Worm (Caenorhabditis elegans) whole organism, L3 larva: Measurements from ENCODE around the gene flh-3.
"Not testable (repeated sequence)": the region's sequence is repeated elsewhere in the genome, so short reads cannot be mapped to it uniquely, and the experiment has no call there.

Experiments
- R02D3.7 ChIP-seq: fragments of 150-350 bp; optimal IDR thresholded peaks from 2 replicates; lab custom pipeline; 2014; ENCODE audit warnings: missing biosample characterization, missing genetic modification characterization
- aly-2 ChIP-seq: fragments of 150-350 bp; optimal IDR thresholded peaks from 2 replicates; lab custom pipeline; 2014; ENCODE audit warnings: missing biosample characterization, missing genetic modification characterization
- ceh-16 ChIP-seq: sonication (generic microtip); optimal IDR thresholded peaks from 2 replicates; lab custom pipeline; 2017; ENCODE audit warnings: missing biosample characterization, missing genetic modification characterization
- ceh-28 ChIP-seq: fragments of 150-350 bp; optimal IDR thresholded peaks from 2 replicates; lab custom pipeline; 2014; ENCODE audit warnings: missing biosample characterization, missing genetic modification reagents, missing genetic modification characterization
- ceh-82 ChIP-seq: fragments of 150-350 bp; optimal IDR thresholded peaks from 2 replicates; lab custom pipeline; 2014; ENCODE audit warnings: missing biosample characterization, missing genetic modification characterization
- daf-12 ChIP-seq: fragments of 150-350 bp; optimal IDR thresholded peaks from 2 replicates; lab custom pipeline; 2014; ENCODE audit warnings: missing biosample characterization, missing genetic modification reagents, missing genetic modification characterization
- egl-27 ChIP-seq: sonication (generic microtip); optimal IDR thresholded peaks from 4 replicates; lab custom pipeline; 2017; ENCODE audit warnings: missing biosample characterization, missing genetic modification reagents, missing genetic modification characterization
- egl-5 ChIP-seq: fragments of 150-350 bp; optimal IDR thresholded peaks from 2 replicates; lab custom pipeline; 2017; ENCODE audit warnings: missing biosample characterization, missing genetic modification reagents, missing genetic modification characterization, inconsistent platforms
- elt-1 ChIP-seq: fragments of 150-350 bp; optimal IDR thresholded peaks from 2 replicates; lab custom pipeline; 2014; ENCODE audit warnings: missing biosample characterization, missing genetic modification characterization
- elt-2 ChIP-seq: sonication (generic microtip); optimal IDR thresholded peaks from 2 replicates; lab custom pipeline; 2016; ENCODE audit warnings: missing genetic modification reagents, mild to moderate bottlenecking, missing genetic modification characterization, missing compliant biosample characterization
- elt-3 ChIP-seq, 3 experiments: fragments of 150-350 bp in 1 of 3; sonication (generic microtip) in 2 of 3; optimal IDR thresholded peaks; 2 replicates in 2 of 3; 4 replicates in 1 of 3; lab custom pipeline; 2014 to 2017; ENCODE audit warnings: missing biosample characterization in 3 of 3, missing genetic modification characterization in 3 of 3
- eor-1 ChIP-seq, 2 experiments: fragments of 150-350 bp; optimal IDR thresholded peaks; 2 replicates each; lab custom pipeline; 2014 to 2018; ENCODE audit warnings: missing biosample characterization in 2 of 2, missing genetic modification characterization in 2 of 2
- fkh-10 ChIP-seq: sonication (generic microtip); optimal IDR thresholded peaks from 2 replicates; lab custom pipeline; 2017; ENCODE audit warnings: missing biosample characterization, missing genetic modification reagents, missing genetic modification characterization
- fos-1 ChIP-seq: fragments of 150-350 bp; optimal IDR thresholded peaks from 2 replicates; lab custom pipeline; 2014; ENCODE audit warnings: missing biosample characterization, missing genetic modification characterization
- hmg-11 ChIP-seq: sonication (generic microtip); optimal IDR thresholded peaks from 2 replicates; lab custom pipeline; 2016; ENCODE audit warnings: missing genetic modification characterization, missing compliant biosample characterization
- jun-1 ChIP-seq: fragments of 150-350 bp; optimal IDR thresholded peaks from 2 replicates; lab custom pipeline; 2014; ENCODE audit warnings: missing biosample characterization, missing genetic modification reagents, missing genetic modification characterization
- lin-15B ChIP-seq: fragments of 150-350 bp; optimal IDR thresholded peaks from 2 replicates; lab custom pipeline; 2014; ENCODE audit warnings: missing biosample characterization, missing genetic modification characterization
- lin-39 ChIP-seq: fragments of 150-350 bp; optimal IDR thresholded peaks from 2 replicates; lab custom pipeline; 2018; ENCODE audit warnings: missing biosample characterization, missing genetic modification reagents, missing genetic modification characterization
- lsy-12 ChIP-seq: sonication (generic microtip); optimal IDR thresholded peaks from 2 replicates; lab custom pipeline; 2016; ENCODE audit warnings: mild to moderate bottlenecking, missing genetic modification characterization, missing compliant biosample characterization
- nfya-1 ChIP-seq: sonication (generic microtip); optimal IDR thresholded peaks from 2 replicates; lab custom pipeline; 2017; ENCODE audit warnings: missing genetic modification characterization, mild to moderate bottlenecking, missing compliant biosample characterization, antibody characterized with exemption, moderate library complexity; ENCODE audit not compliant: insufficient read depth
- nhr-237 ChIP-seq: fragments of 150-350 bp; optimal IDR thresholded peaks from 2 replicates; lab custom pipeline; 2014; ENCODE audit warnings: missing biosample characterization, missing genetic modification characterization
- nhr-25 ChIP-seq: sonication (generic microtip); optimal IDR thresholded peaks from 2 replicates; lab custom pipeline; 2017; ENCODE audit warnings: missing biosample characterization, missing genetic modification characterization
- nhr-28 ChIP-seq: fragments of 150-350 bp; optimal IDR thresholded peaks from 2 replicates; lab custom pipeline; 2014; ENCODE audit warnings: missing biosample characterization, missing genetic modification characterization
- nhr-43 ChIP-seq: sonication (generic microtip); optimal IDR thresholded peaks from 2 replicates; lab custom pipeline; 2016; ENCODE audit warnings: mild to moderate bottlenecking, missing genetic modification characterization, missing compliant biosample characterization; ENCODE audit not compliant: poor library complexity, severe bottlenecking
- nhr-67 ChIP-seq: fragments of 150-350 bp; optimal IDR thresholded peaks from 2 replicates; lab custom pipeline; 2014; ENCODE audit warnings: missing biosample characterization, missing genetic modification characterization
- nhr-76 ChIP-seq: fragments of 150-350 bp; sonication (generic microtip); optimal IDR thresholded peaks from 5 replicates; lab custom pipeline; 2014; ENCODE audit warnings: missing biosample characterization, missing genetic modification characterization
- pha-4 ChIP-seq: fragments of 150-350 bp; optimal IDR thresholded peaks from 2 replicates; lab custom pipeline; 2014; ENCODE audit warnings: missing biosample characterization, missing genetic modification reagents, missing genetic modification characterization
- pqm-1 ChIP-seq: fragments of 150-350 bp; optimal IDR thresholded peaks from 2 replicates; lab custom pipeline; 2017; ENCODE audit warnings: missing biosample characterization, missing genetic modification characterization, inconsistent platforms
- skn-1 ChIP-seq: fragments of 150-350 bp; optimal IDR thresholded peaks from 2 replicates; lab custom pipeline; 2014; ENCODE audit warnings: missing biosample characterization, missing genetic modification characterization
- snpc-4 ChIP-seq: fragments of 150-350 bp; optimal IDR thresholded peaks from 2 replicates; lab custom pipeline; 2014; ENCODE audit warnings: missing biosample characterization, missing genetic modification characterization
- zag-1 ChIP-seq: fragments of 150-350 bp; optimal IDR thresholded peaks from 2 replicates; lab custom pipeline; 2014; ENCODE audit warnings: missing biosample characterization, missing genetic modification characterization
- ztf-11 ChIP-seq: fragments of 150-350 bp; optimal IDR thresholded peaks from 2 replicates; lab custom pipeline; 2014; ENCODE audit warnings: missing biosample characterization, missing genetic modification characterization

flh-3 gene

DNA sequence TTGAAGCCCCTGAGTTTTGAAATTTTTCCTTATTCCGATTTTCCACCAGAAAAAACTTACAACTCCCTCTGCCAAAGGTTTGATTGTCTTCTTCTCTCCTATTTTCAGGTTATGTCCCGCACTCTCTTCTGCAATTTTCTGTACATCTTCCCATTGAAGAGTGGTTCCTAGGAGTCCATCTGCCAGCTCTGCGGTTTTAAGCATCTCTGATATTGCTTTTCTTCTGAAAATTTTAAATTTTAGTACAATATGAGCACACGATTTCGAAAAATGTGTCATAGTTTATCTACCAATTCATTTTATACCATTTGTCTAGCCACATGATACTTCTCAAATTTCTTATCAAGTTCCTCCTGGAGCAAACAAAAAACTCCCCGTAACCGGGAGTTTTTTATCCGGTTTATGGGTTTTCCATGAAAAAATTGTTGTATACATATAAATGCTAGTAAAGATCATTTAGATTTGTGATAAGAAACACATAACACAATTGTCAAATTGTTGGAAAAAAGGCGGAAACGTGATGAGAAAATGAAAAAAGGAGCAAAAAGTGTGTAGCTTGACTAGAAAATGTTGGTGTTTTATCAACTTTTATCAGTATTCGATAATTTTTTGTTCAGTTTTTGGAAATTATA, 41.2 kb downstream of the flh-3 start:
- peak; percentile 89 for TF ChIP-seq elt-2 (tag; lab: Kevin White, UChicago)
- no peak for TF ChIP-seq egl-27 (tag; lab: Kevin White, UChicago)
- TF ChIP-seq nhr-43 (tag; lab: Kevin White, UChicago), result no peak
- TF ChIP-seq pha-4 (tag; lab: Kevin White, UChicago), result peak; percentile 3
- TF ChIP-seq lin-15B (tag; lab: Kevin White, UChicago), result no peak
- peak; percentile 73 for TF ChIP-seq pqm-1
- TF ChIP-seq jun-1, result peak; percentile 57

DNA sequence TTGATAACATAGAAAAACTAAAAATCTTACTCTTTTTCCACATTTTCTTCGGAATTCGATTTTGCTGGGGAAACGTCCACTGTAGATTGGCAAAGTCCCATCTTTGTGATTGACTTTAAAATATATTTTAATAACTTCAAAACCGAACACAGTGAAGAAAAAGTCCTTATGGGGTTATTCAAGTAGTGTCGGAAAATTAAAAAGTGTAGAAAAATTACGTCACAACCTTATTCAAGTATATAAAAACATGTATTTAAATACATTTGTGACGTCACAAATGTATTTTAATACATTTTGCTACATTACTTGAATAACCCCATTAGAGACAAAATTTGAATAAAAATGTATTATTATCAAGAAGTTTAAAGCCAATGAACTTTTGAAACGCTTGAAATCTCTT, 42.9 kb downstream of the flh-3 start, which contains the start of gene F49C12.7:
Gene F49C12.7, minus strand, starts transcription at position 101 of the 400 bp plus-strand sequence.
- TF ChIP-seq egl-5 (tag; lab: Kevin White, UChicago); daf-12 (tag; lab: Kevin White, UChicago); eor-1 (tag; optimal IDR thresholded peaks at IDR 0.05; lab: Kevin White, UChicago): not testable (repeated sequence)

DNA sequence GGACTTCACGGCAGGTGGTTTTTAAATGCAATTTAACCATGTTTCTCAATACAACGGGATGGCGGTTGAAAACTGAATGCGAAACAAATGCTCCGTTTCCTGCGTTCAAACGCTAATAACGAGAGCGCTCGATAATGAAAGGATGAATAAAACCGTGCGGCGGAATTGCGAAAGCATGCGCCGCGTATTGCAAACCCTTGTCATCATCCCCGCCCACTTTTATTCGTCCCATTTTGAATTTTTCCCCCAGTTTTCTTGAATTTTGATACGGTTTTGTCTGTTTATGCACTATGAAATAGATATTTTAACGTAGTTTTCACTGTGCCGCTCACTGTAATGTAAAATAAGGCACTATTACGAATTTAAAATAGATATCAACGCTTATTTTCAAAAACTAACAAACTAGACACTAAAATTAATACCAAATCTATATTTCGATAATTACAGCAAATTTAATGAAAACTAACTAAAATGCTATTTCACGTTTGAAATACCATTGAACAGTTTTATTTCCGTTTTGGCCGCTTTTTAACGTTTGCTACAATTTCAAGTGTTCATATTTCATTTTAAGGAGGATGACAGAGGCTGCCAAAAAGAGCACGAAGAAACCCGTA, 46.3 kb downstream of the flh-3 start, which contains the start of the genes F49C12.9 and rpn-7:
Gene F49C12.9, minus strand, starts transcription at position 148 of the 614 bp plus-strand sequence.
Gene rpn-7, plus strand, starts transcription at position 564 of the 614 bp plus-strand sequence.
- TF ChIP-seq nhr-43 (tag; lab: Kevin White, UChicago), result peak; percentile 8
- no peak for TF ChIP-seq jun-1
- peak; percentile 99 for TF ChIP-seq skn-1 (tag; lab: Kevin White, UChicago)
- TF ChIP-seq elt-1 (tag; lab: Kevin White, UChicago), result no peak
- TF ChIP-seq lin-15B (tag; lab: Kevin White, UChicago), result peak; percentile 5
- TF ChIP-seq lsy-12, result no peak
- TF ChIP-seq hmg-11 (tag; lab: Kevin White, UChicago), result peak; percentile 68
- TF ChIP-seq nfya-1, result peak; percentile 56
- peak; percentile 52 for TF ChIP-seq pha-4 (tag; lab: Kevin White, UChicago)
- no peak for TF ChIP-seq nhr-76 (tag; lab: Kevin White, UChicago)
- peak; percentile 61 for TF ChIP-seq lin-39 (tag; lab: Kevin White, UChicago)
- TF ChIP-seq nhr-237, result no peak
- no peak for TF ChIP-seq nhr-67 (tag; lab: Kevin White, UChicago)
- TF ChIP-seq elt-2 (tag; lab: Kevin White, UChicago), result peak; percentile 24
- TF ChIP-seq egl-5 (tag; lab: Kevin White, UChicago), result peak; percentile 48
- no peak for TF ChIP-seq daf-12 (tag; lab: Kevin White, UChicago)
- peak; percentile 47 for TF ChIP-seq snpc-4 (tag; lab: Kevin White, UChicago)

DNA sequence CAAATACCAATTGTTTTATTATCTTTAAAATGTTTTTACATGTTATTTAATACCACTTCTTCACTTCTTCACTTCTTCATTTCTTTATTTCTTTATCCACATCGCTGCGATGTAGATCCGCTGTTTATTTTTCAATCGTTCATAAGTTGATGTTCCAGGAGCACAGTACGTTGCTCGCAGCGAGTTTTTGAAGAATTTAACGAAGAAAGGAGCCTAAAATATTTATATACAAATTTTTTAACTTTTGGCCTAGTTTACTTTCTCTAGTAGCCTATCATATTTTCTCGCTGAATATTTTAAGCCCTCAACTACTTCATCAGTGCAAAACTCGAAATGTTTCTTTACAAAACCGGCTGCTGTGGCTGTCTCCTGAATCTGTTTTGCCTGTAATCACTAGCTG, 48.3 kb downstream of the flh-3 start:
- TF ChIP-seq fkh-10 (GFP tag; lab: Kevin White, UChicago) (no peak), skn-1 (tag; lab: Kevin White, UChicago) (no peak)
- TF ChIP-seq, all 47 proteins: peak for 0

DNA sequence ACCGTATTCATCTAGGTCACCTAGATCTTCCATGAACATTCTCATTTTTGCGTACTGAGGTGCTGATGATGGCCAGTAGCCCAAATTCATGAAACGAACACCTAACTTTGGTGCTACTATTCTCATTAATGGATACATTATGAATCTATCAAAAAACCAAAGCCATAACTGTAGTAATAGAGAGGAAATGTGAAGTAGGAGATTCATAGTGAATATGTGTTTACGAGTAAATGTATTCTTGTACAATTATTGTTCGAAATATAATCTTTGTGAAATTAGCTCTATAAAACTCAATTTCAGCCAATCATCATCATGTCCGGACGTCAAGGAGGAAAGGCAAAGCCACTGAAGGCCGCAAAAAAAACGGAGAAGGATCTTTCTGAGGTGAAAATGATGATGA, 49.2 kb downstream of the flh-3 start, which contains the start of the genes F49C12.11 and nemt-1:
Gene F49C12.11, plus strand, starts transcription at position 301 of the 400 bp plus-strand sequence.
Gene nemt-1, minus strand, starts transcription at position 360 of the 400 bp plus-strand sequence.
- no peak for TF ChIP-seq aly-2 (tag; lab: Kevin White, UChicago)
- no peak for TF ChIP-seq zag-1 (tag; lab: Kevin White, UChicago)
- no peak for TF ChIP-seq ceh-82 (tag; lab: Kevin White, UChicago)
- no peak for TF ChIP-seq elt-1 (tag; lab: Kevin White, UChicago)
- TF ChIP-seq ceh-28 (tag; lab: Kevin White, UChicago), result no peak
- no peak for TF ChIP-seq elt-3 (tag; optimal IDR thresholded peaks at IDR 0.05; lab: Kevin White, UChicago)
- TF ChIP-seq nhr-25 (tag; lab: Kevin White, UChicago), result no peak
- no peak for TF ChIP-seq R02D3.7 (tag; lab: Kevin White, UChicago)
- no peak for TF ChIP-seq nhr-28
- TF ChIP-seq ceh-16 (tag; lab: Kevin White, UChicago), result no peak
- TF ChIP-seq lin-39 (tag; lab: Kevin White, UChicago), result no peak
- TF ChIP-seq ztf-11 (tag; lab: Kevin White, UChicago), result no peak
- TF ChIP-seq egl-5 (tag; lab: Kevin White, UChicago), result no peak
- TF ChIP-seq daf-12 (tag; lab: Kevin White, UChicago), result no peak
- TF ChIP-seq fos-1, result no peak
- TF ChIP-seq eor-1 (tag; optimal IDR thresholded peaks at IDR 0.05; lab: Kevin White, UChicago), result no peak
- no peak for TF ChIP-seq lsy-12
